Fruit fly (Drosophila melanogaster): ENCODE measurements around the gene ScsbetaA.

ScsbetaA gene

DNA sequence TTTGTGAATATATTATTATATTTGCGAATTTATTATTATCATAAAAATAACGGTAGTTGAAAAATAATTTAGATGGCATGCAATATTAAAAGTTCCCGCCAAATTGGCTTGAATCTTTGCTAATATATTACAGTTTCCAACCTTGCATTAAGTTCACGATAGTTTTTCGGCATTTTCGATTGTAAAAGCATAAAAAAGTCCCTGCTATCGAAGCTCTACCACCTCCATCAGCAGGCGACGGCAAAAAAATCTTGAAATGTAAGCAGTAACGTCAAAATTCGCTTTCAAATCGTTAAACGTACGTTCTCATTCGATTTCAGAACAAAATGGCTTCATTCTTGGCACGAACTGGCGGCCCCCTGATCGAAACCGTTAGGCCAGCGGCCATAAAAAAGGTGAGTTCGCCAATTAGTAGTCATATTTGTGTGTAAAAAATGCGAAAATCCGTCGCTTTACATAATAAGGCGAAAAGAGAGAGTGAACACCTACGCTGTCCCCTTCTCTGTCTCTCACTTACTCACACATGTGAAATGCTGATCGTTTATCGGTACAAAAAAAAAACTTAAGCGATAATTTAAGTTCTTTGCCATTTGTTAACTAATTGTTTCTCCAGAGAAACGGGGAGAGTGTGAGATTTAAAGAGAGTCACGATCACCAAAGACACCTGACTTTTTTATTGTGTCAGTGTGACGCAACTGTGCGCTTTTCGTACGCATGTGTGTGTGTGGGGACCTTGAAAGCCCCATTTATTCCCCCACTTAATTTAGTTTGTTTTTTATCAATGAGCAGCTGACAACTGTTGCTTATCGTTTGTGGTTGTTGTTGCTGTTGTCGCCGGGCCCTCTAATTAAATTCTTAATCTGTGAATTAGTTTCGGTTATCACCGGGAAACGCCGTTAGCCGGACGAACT is at the start of gene ScsbetaA:
Gene ScsbetaA, plus strand, starts transcription at position 231 of the 911 bp plus-strand sequence.
- TF ChIP-seq bab1 (GFP tag; optimal IDR thresholded peaks at IDR 0.05): peak; percentile 5
- TF ChIP-seq CG12768 (GFP tag; optimal IDR thresholded peaks at IDR 0.05): peak; percentile 10
- peak; percentile 3 for TF ChIP-seq CG11617 (GFP tag; optimal IDR thresholded peaks at IDR 0.05)
- peak; percentile 75 for TF ChIP-seq tj (GFP tag; optimal IDR thresholded peaks at IDR 0.05)
- TF ChIP-seq ovo (GFP tag; optimal IDR thresholded peaks at IDR 0.05): peak; percentile 50
- peak; percentile 82 for TF ChIP-seq cic (GFP tag; optimal IDR thresholded peaks at IDR 0.05)
- TF ChIP-seq Mnt (GFP tag; optimal IDR thresholded peaks at IDR 0.05): no peak
- TF ChIP-seq pad (GFP tag; optimal IDR thresholded peaks at IDR 0.05): peak; percentile 20
- TF ChIP-seq CG14711 (tag; optimal IDR thresholded peaks at IDR 0.05): peak; percentile 23
- no peak for TF ChIP-seq CG33017 (tag; optimal IDR thresholded peaks at IDR 0.05)
- peak; percentile 40 for TF ChIP-seq toe (GFP tag; optimal IDR thresholded peaks at IDR 0.05)
- peak; percentile 80 for TF ChIP-seq kay (GFP tag; ENCODE audit: borderline replicate concordance)
- no peak for TF ChIP-seq CG7101 (tag; optimal IDR thresholded peaks at IDR 0.05)

DNA sequence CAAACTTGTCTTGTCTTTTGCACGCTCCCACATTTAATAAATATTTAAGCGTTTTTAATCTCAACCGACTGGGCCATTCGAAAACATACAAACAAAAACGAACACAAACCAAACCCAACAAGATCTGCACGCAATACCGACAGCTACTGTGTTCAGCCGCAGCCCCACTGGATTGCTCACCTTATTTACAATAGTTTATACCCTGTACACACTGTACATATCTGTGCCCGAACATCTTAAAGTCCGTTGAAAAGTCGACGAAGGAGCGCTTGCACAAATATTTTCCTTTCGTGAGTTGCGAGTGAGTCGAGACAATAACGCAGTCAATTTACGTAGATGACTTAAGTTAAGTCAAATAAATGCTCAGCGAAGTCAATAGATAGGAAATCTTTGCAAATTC is 48.1 kb upstream of the ScsbetaA start:
- TF ChIP-seq cic (GFP tag; optimal IDR thresholded peaks at IDR 0.05) (no peak), CG14711 (tag; optimal IDR thresholded peaks at IDR 0.05) (no peak), CG12768 (GFP tag; optimal IDR thresholded peaks at IDR 0.05) (no peak), tj (GFP tag; optimal IDR thresholded peaks at IDR 0.05) (no peak), ovo (GFP tag; optimal IDR thresholded peaks at IDR 0.05) (peak; percentile 16), bab1 (GFP tag; optimal IDR thresholded peaks at IDR 0.05) (no peak), CG7045 (GFP tag; optimal IDR thresholded peaks at IDR 0.05) (no peak), kay (GFP tag; ENCODE audit: borderline replicate concordance) (no peak), Clk (GFP tag; optimal IDR thresholded peaks at IDR 0.05) (no peak), Crg-1 (GFP tag; optimal IDR thresholded peaks at IDR 0.05) (no peak), cnc (optimal IDR thresholded peaks at IDR 0.05) (no peak), Mnt (GFP tag; optimal IDR thresholded peaks at IDR 0.05) (no peak), CG7101 (tag; optimal IDR thresholded peaks at IDR 0.05) (peak; percentile 16)

dm6 chr3R:8891675-8892074 is 46.8 kb upstream of the ScsbetaA start:
- TF ChIP-seq cic (GFP tag; optimal IDR thresholded peaks at IDR 0.05): no peak
- no peak for TF ChIP-seq Crg-1 (GFP tag; optimal IDR thresholded peaks at IDR 0.05)
- no peak for TF ChIP-seq cnc (optimal IDR thresholded peaks at IDR 0.05)

- no peak for TF ChIP-seq Mnt (GFP tag; optimal IDR thresholded peaks at IDR 0.05)
- TF ChIP-seq CG33017 (tag; optimal IDR thresholded peaks at IDR 0.05): no peak
- no peak for TF ChIP-seq Clk (GFP tag; optimal IDR thresholded peaks at IDR 0.05)
- TF ChIP-seq CG5204 (GFP tag; optimal IDR thresholded peaks at IDR 0.05): no peak
- peak; percentile 22 for TF ChIP-seq CG1620 (GFP tag; optimal IDR thresholded peaks at IDR 0.05)
- peak; percentile 99 for TF ChIP-seq tj (GFP tag; optimal IDR thresholded peaks at IDR 0.05)
- no peak for TF ChIP-seq kay (GFP tag; ENCODE audit: borderline replicate concordance)
- no peak for TF ChIP-seq CG12768 (GFP tag; optimal IDR thresholded peaks at IDR 0.05)
- no peak for TF ChIP-seq cic (GFP tag; optimal IDR thresholded peaks at IDR 0.05)
- no peak for TF ChIP-seq cnc (optimal IDR thresholded peaks at IDR 0.05)
- peak; percentile 55 for TF ChIP-seq CG7101 (tag; optimal IDR thresholded peaks at IDR 0.05)
- TF ChIP-seq ovo (GFP tag; optimal IDR thresholded peaks at IDR 0.05): no peak
- TF ChIP-seq Hr96 (GFP tag; optimal IDR thresholded peaks at IDR 0.05): no peak
- TF ChIP-seq Crg-1 (GFP tag; optimal IDR thresholded peaks at IDR 0.05): no peak
- TF ChIP-seq CG7045 (GFP tag; optimal IDR thresholded peaks at IDR 0.05): no peak
- peak; percentile 77 for TF ChIP-seq bab1 (GFP tag; optimal IDR thresholded peaks at IDR 0.05)
- no peak for TF ChIP-seq pad (GFP tag; optimal IDR thresholded peaks at IDR 0.05)
- TF ChIP-seq toe (GFP tag; optimal IDR thresholded peaks at IDR 0.05): no peak
- TF ChIP-seq CG14711 (tag; optimal IDR thresholded peaks at IDR 0.05): peak; percentile 62
- TF ChIP-seq CG11617 (GFP tag; optimal IDR thresholded peaks at IDR 0.05): peak; percentile 17
Measured at dm6 chr3R:8892993-8893670, 45.4 kb upstream of the ScsbetaA start.

DNA sequence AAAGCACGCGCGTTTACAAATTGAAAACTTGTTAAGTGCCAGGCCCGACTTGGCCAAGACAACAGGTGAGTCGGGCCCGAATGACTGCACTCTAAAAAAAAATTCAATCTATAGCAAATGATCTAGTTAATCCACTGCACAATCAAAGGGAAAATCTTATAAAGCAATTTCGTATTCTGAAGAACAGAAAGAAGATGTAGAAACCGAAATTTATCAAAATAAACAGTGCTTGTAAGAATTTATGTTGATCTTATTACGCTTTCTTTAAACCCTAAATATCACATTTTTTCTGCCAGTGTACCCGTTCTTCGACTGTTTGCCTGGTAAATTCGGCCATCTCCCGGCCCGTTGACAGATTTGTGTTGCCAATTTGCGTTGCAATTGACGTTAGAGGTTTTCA is 41.8 kb upstream of the ScsbetaA start:
- TF ChIP-seq CG14711 (tag; optimal IDR thresholded peaks at IDR 0.05) (no peak), CG7101 (tag; optimal IDR thresholded peaks at IDR 0.05) (no peak), Mnt (GFP tag; optimal IDR thresholded peaks at IDR 0.05) (no peak), CG7045 (GFP tag; optimal IDR thresholded peaks at IDR 0.05) (no peak), CG1620 (GFP tag; optimal IDR thresholded peaks at IDR 0.05) (no peak), cnc (optimal IDR thresholded peaks at IDR 0.05) (no peak), Clk (GFP tag; optimal IDR thresholded peaks at IDR 0.05) (no peak)

DNA sequence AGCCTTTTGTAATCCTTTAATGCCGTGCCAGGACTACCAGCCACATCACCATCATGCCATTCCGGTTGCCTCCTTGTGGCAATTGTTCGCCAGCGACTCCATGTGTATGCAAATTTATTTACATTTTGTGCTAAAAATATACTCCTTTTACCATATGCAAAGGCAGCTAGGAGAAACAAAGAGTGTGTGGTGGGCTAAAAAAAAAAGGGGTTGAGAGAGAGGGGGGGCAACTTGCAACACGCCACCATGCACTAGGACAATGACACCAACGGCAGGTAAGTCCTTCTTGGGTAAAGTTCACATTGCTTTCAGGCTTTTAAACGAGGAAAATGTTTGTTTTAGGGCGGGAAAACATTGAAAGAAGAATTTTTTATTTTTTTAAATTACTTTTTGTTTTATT is 23.6 kb upstream of the ScsbetaA start:
- TF ChIP-seq toe (GFP tag; optimal IDR thresholded peaks at IDR 0.05) (no peak), CG5204 (GFP tag; optimal IDR thresholded peaks at IDR 0.05) (no peak), kay (GFP tag; ENCODE audit: borderline replicate concordance) (no peak), cic (GFP tag; optimal IDR thresholded peaks at IDR 0.05) (no peak), Crg-1 (GFP tag; optimal IDR thresholded peaks at IDR 0.05) (no peak), CG12768 (GFP tag; optimal IDR thresholded peaks at IDR 0.05) (no peak), Mnt (GFP tag; optimal IDR thresholded peaks at IDR 0.05) (no peak), CG33017 (tag; optimal IDR thresholded peaks at IDR 0.05) (no peak), Clk (GFP tag; optimal IDR thresholded peaks at IDR 0.05) (no peak), cnc (optimal IDR thresholded peaks at IDR 0.05) (no peak), tj (GFP tag; optimal IDR thresholded peaks at IDR 0.05) (no peak), ovo (GFP tag; optimal IDR thresholded peaks at IDR 0.05) (no peak), CG7045 (GFP tag; optimal IDR thresholded peaks at IDR 0.05) (no peak), CG7101 (tag; optimal IDR thresholded peaks at IDR 0.05) (no peak), CG11617 (GFP tag; optimal IDR thresholded peaks at IDR 0.05) (no peak), Hr96 (GFP tag; optimal IDR thresholded peaks at IDR 0.05) (no peak)

Measured in whole organism, adult.